Worm (Caenorhabditis elegans) whole organism, L3 larva: ENCODE measurements around the gene vgln-1.

Experiments used
- ZK546.5 ChIP-seq: sonication (generic microtip); optimal IDR thresholded peaks from 2 replicates; lab custom pipeline; 2017; ENCODE audit warnings: missing biosample characterization, missing genetic modification characterization
- elt-2 ChIP-seq: sonication (generic microtip); optimal IDR thresholded peaks from 2 replicates; lab custom pipeline; 2016; ENCODE audit warnings: missing genetic modification reagents, mild to moderate bottlenecking, missing genetic modification characterization, missing compliant biosample characterization
- mml-1 ChIP-seq: fragments of 150-350 bp; sonication (generic microtip); optimal IDR thresholded peaks from 3 replicates; lab custom pipeline; 2014; ENCODE audit warnings: missing biosample characterization, missing genetic modification characterization
- nhr-43 ChIP-seq: sonication (generic microtip); optimal IDR thresholded peaks from 2 replicates; lab custom pipeline; 2016; ENCODE audit warnings: mild to moderate bottlenecking, missing genetic modification characterization, missing compliant biosample characterization; ENCODE audit not compliant: poor library complexity, severe bottlenecking
- pha-4 ChIP-seq: fragments of 150-350 bp; optimal IDR thresholded peaks from 2 replicates; lab custom pipeline; 2014; ENCODE audit warnings: missing biosample characterization, missing genetic modification reagents, missing genetic modification characterization
- ztf-11 ChIP-seq: fragments of 150-350 bp; optimal IDR thresholded peaks from 2 replicates; lab custom pipeline; 2014; ENCODE audit warnings: missing biosample characterization, missing genetic modification characterization

ce11 chrII:9872961-9873360 lies 17.9 kb downstream of the vgln-1 start, which contains the start of gene chil-8:
- no peak for TF ChIP-seq nhr-43 (tag; lab: Kevin White, UChicago)
- no peak for TF ChIP-seq pha-4 (tag; lab: Kevin White, UChicago)
- TF ChIP-seq ztf-11 (tag; lab: Kevin White, UChicago) = no peak
- no peak for TF ChIP-seq elt-2 (tag; lab: Kevin White, UChicago)
- TF ChIP-seq ZK546.5 (tag; lab: Kevin White, UChicago) = no peak
- TF ChIP-seq mml-1 (tag; lab: Kevin White, UChicago) = no peak
